Worm (Caenorhabditis elegans) whole organism, L3 larva: ENCODE data around the gene E02H4.2.

Experiments used
- ZK546.5 ChIP-seq: sonication (generic microtip); optimal IDR thresholded peaks from 2 replicates; lab custom pipeline; 2017; ENCODE audit warnings: missing biosample characterization, missing genetic modification characterization
- ceh-16 ChIP-seq: sonication (generic microtip); optimal IDR thresholded peaks from 2 replicates; lab custom pipeline; 2017; ENCODE audit warnings: missing biosample characterization, missing genetic modification characterization
- daf-12 ChIP-seq: fragments of 150-350 bp; optimal IDR thresholded peaks from 2 replicates; lab custom pipeline; 2014; ENCODE audit warnings: missing biosample characterization, missing genetic modification reagents, missing genetic modification characterization
- lin-39 ChIP-seq: fragments of 150-350 bp; optimal IDR thresholded peaks from 2 replicates; lab custom pipeline; 2018; ENCODE audit warnings: missing biosample characterization, missing genetic modification reagents, missing genetic modification characterization
- nhr-77 ChIP-seq: fragments of 150-350 bp; optimal IDR thresholded peaks from 2 replicates; lab custom pipeline; 2014; ENCODE audit warnings: missing biosample characterization, missing genetic modification characterization
- pha-4 ChIP-seq: fragments of 150-350 bp; optimal IDR thresholded peaks from 2 replicates; lab custom pipeline; 2014; ENCODE audit warnings: missing biosample characterization, missing genetic modification reagents, missing genetic modification characterization
- unc-62 ChIP-seq: fragments of 150-350 bp; sonication (generic microtip); optimal IDR thresholded peaks from 4 replicates; lab custom pipeline; 2014; ENCODE audit warnings: missing biosample characterization, missing genetic modification reagents, missing genetic modification characterization
- zag-1 ChIP-seq: fragments of 150-350 bp; optimal IDR thresholded peaks from 2 replicates; lab custom pipeline; 2014; ENCODE audit warnings: missing biosample characterization, missing genetic modification characterization

DNA sequence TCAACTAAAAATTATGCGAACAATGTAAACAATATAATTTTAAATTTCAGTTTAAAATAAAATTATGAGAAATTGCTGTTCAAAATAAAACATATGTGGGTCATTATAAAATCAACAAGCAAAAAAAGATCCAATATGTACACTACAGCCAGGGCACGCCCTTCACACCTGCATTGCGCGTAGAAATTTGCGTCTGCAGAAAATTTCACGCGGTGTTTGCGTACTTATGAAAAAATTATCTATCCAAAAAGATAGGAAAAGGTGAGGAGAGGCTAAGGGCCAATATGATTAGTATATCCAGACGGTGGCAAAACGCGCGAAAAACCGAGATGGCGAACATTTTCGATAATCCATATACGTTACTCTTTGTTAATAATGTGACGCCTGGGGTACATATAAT lies 36.9 kb downstream of the E02H4.2 start:
- TF ChIP-seq lin-39 (tag; lab: Kevin White, UChicago) (no peak), pha-4 (no peak), ceh-16 (tag; lab: Kevin White, UChicago) (no peak), zag-1 (no peak), unc-62 (GFP tag; lab: Kevin White, UChicago) (no peak), daf-12 (tag; lab: Kevin White, UChicago) (no peak), ZK546.5 (no peak), nhr-77 (tag; lab: Kevin White, UChicago) (no peak)
